Fruit fly (Drosophila melanogaster) whole organism, embryonic: Measurements from ENCODE around the gene CG9444.

ENCODE experiments used
- ATbp ChIP-seq: fragments of 200-800 bp; sonication (Bioruptor generic); optimal IDR thresholded peaks from 2 replicates; lab custom pipeline; 2017; ENCODE audit warnings: missing biosample characterization, mild to moderate bottlenecking, missing genetic modification characterization, missing genetic modification reagents
- Bteb2 ChIP-seq: fragments of 200-800 bp; sonication (Bioruptor generic); optimal IDR thresholded peaks from 2 replicates; lab custom pipeline; 2016; ENCODE audit warnings: missing biosample characterization, missing genetic modification characterization
- CG10274 ChIP-seq: fragments of 200-800 bp; sonication (Bioruptor generic); optimal IDR thresholded peaks from 3 replicates; lab custom pipeline; 2017; ENCODE audit warnings: missing biosample characterization, mild to moderate bottlenecking, missing genetic modification characterization
- CG11456 ChIP-seq: fragments of 200-800 bp; sonication (Bioruptor generic); IDR thresholded peaks from 3 replicates; pipeline ENCODE4 v1.3.6; 2022; ENCODE audit warnings: missing biosample characterization, missing genetic modification characterization
- CG12071 ChIP-seq: fragments of 200-800 bp; sonication (Bioruptor generic); optimal IDR thresholded peaks from 3 replicates; lab custom pipeline; 2018; ENCODE audit warnings: missing biosample characterization, mild to moderate bottlenecking, missing genetic modification characterization
- CG12744 ChIP-seq: fragments of 200-800 bp; sonication (Bioruptor generic); optimal IDR thresholded peaks from 2 replicates; lab custom pipeline; 2016; ENCODE audit warnings: missing biosample characterization, missing genetic modification characterization
- CG13287 ChIP-seq: fragments of 200-800 bp; sonication (Bioruptor generic); IDR thresholded peaks from 2 replicates; pipeline ENCODE4 v1.3.6; 2022; ENCODE audit warnings: missing biosample characterization, missing genetic modification characterization; ENCODE audit not compliant: partially characterized antibody
- CG13296 ChIP-seq: fragments of 200-800 bp; sonication (Bioruptor generic); optimal IDR thresholded peaks from 3 replicates; lab custom pipeline; 2018; ENCODE audit warnings: missing biosample characterization, mild to moderate bottlenecking, missing genetic modification characterization
- CG18599 ChIP-seq: fragments of 200-800 bp; sonication (Bioruptor generic); optimal IDR thresholded peaks from 3 replicates; lab custom pipeline; 2017; ENCODE audit warnings: missing biosample characterization, missing genetic modification characterization, mild to moderate bottlenecking, moderate library complexity, missing genetic modification reagents
- CG18764 ChIP-seq: fragments of 200-800 bp; sonication (Bioruptor generic); optimal IDR thresholded peaks from 3 replicates; lab custom pipeline; 2016; ENCODE audit warnings: missing biosample characterization, missing genetic modification characterization
- CG2116 ChIP-seq: fragments of 200-800 bp; sonication (Bioruptor generic); optimal IDR thresholded peaks from 3 replicates; lab custom pipeline; 2018; ENCODE audit warnings: missing biosample characterization, mild to moderate bottlenecking, missing genetic modification characterization
- CG2889 ChIP-seq: fragments of 200-800 bp; sonication (Bioruptor generic); IDR thresholded peaks from 3 replicates; pipeline ENCODE4 v1.3.6; 2022; ENCODE audit warnings: missing biosample characterization, missing genetic modification characterization
- CG30020 ChIP-seq: fragments of 200-800 bp; optimal IDR thresholded peaks from 2 replicates; lab custom pipeline; 2019; ENCODE audit warnings: missing biosample characterization, mild to moderate bottlenecking, missing genetic modification characterization, moderate library complexity
- CG3065 ChIP-seq: fragments of 200-800 bp; sonication (Bioruptor generic); optimal IDR thresholded peaks from 2 replicates; lab custom pipeline; 2016; ENCODE audit warnings: missing biosample characterization, missing genetic modification characterization
- CG3163 ChIP-seq: fragments of 200-800 bp; sonication (Bioruptor generic); optimal IDR thresholded peaks from 3 replicates; lab custom pipeline; 2016; ENCODE audit warnings: missing biosample characterization, missing genetic modification characterization
- CG43689 ChIP-seq: fragments of 200-800 bp; sonication (Bioruptor generic); IDR thresholded peaks from 2 replicates; pipeline ENCODE4 v1.3.6; 2022; ENCODE audit warnings: missing biosample characterization, missing genetic modification characterization
- CG4617 ChIP-seq: fragments of 200-800 bp; sonication (Bioruptor generic); optimal IDR thresholded peaks from 3 replicates; lab custom pipeline; 2016; ENCODE audit warnings: missing biosample characterization, missing genetic modification characterization, borderline replicate concordance
- CG6254 ChIP-seq: fragments of 200-800 bp; sonication (Bioruptor generic); optimal IDR thresholded peaks from 3 replicates; lab custom pipeline; 2017; ENCODE audit warnings: mild to moderate bottlenecking, missing biosample characterization, missing genetic modification reagents, missing genetic modification characterization
- CG6791 ChIP-seq: fragments of 200-800 bp; sonication (Bioruptor generic); IDR thresholded peaks from 3 replicates; pipeline ENCODE4 v1.3.6; 2022; ENCODE audit warnings: missing biosample characterization, missing genetic modification characterization; ENCODE audit not compliant: partially characterized antibody
- CG8281 ChIP-seq: fragments of 200-800 bp; sonication (Bioruptor generic); optimal IDR thresholded peaks from 2 replicates; lab custom pipeline; 2018; ENCODE audit warnings: missing biosample characterization, mild to moderate bottlenecking, missing genetic modification characterization, moderate library complexity
- CG9876 ChIP-seq: fragments of 200-800 bp; sonication (Bioruptor generic); optimal IDR thresholded peaks from 2 replicates; lab custom pipeline; 2016; ENCODE audit warnings: missing biosample characterization, missing genetic modification characterization
- D19B ChIP-seq: fragments of 200-800 bp; sonication (Bioruptor generic); optimal IDR thresholded peaks from 2 replicates; lab custom pipeline; 2017; ENCODE audit warnings: missing biosample characterization, mild to moderate bottlenecking, missing genetic modification characterization
- Deaf1 ChIP-seq: fragments of 200-800 bp; optimal IDR thresholded peaks from 3 replicates; lab custom pipeline; 2019; ENCODE audit warnings: missing biosample characterization, mild to moderate bottlenecking, missing genetic modification characterization, moderate library complexity
- Doc3 ChIP-seq: fragments of 200-800 bp; sonication (Bioruptor generic); IDR thresholded peaks from 3 replicates; pipeline ENCODE4 v1.3.6; 2022; ENCODE audit warnings: missing biosample characterization, missing genetic modification characterization; ENCODE audit not compliant: partially characterized antibody
- Mad ChIP-seq: fragments of 200-800 bp; sonication (Bioruptor generic); optimal IDR thresholded peaks from 2 replicates; lab custom pipeline; 2016; ENCODE audit warnings: missing biosample characterization, missing genetic modification characterization
- Nf-YC ChIP-seq: fragments of 200-800 bp; optimal IDR thresholded peaks from 3 replicates; lab custom pipeline; 2019; ENCODE audit warnings: missing biosample characterization, mild to moderate bottlenecking, missing genetic modification characterization, moderate library complexity
- Rfx ChIP-seq: fragments of 200-800 bp; sonication (Bioruptor generic); IDR thresholded peaks from 2 replicates; pipeline ENCODE4 v1.3.6; 2022; ENCODE audit warnings: missing biosample characterization, missing genetic modification characterization
- Sox100B ChIP-seq: fragments of 200-800 bp; sonication (Bioruptor generic); optimal IDR thresholded peaks from 3 replicates; lab custom pipeline; 2018; ENCODE audit warnings: missing biosample characterization, mild to moderate bottlenecking, missing genetic modification characterization
- Spps ChIP-seq: fragments of 200-800 bp; sonication (Bioruptor generic); optimal IDR thresholded peaks from 2 replicates; lab custom pipeline; 2018; ENCODE audit warnings: missing biosample characterization, mild to moderate bottlenecking, missing genetic modification characterization
- Stat92E ChIP-seq, 3 experiments: fragments of >200 bp in 2 of 3; fragments of 200-800 bp in 1 of 3; sonication (Bioruptor generic) in 1 of 3; optimal IDR thresholded peaks; 2 replicates each; lab custom pipeline; 2017 to 2019; ENCODE audit warnings: missing biosample characterization in 3 of 3, missing genetic modification characterization in 3 of 3, mild to moderate bottlenecking in 1 of 3, moderate library complexity in 1 of 3
- TFAM ChIP-seq: fragments of 200-800 bp; sonication (Bioruptor generic); optimal IDR thresholded peaks from 2 replicates; lab custom pipeline; 2017; ENCODE audit warnings: missing biosample characterization, missing genetic modification characterization, inconsistent platforms
- amos ChIP-seq: fragments of 200-800 bp; sonication (Bioruptor generic); IDR thresholded peaks from 2 replicates; pipeline ENCODE4 v1.3.6; 2022; ENCODE audit warnings: missing biosample characterization, missing genetic modification characterization; ENCODE audit not compliant: partially characterized antibody
- az2 ChIP-seq: fragments of 200-800 bp; sonication (Bioruptor generic); optimal IDR thresholded peaks from 3 replicates; lab custom pipeline; 2016; ENCODE audit warnings: missing biosample characterization, missing genetic modification characterization
- bbx ChIP-seq: fragments of 200-800 bp; sonication (Bioruptor generic); IDR thresholded peaks from 2 replicates; pipeline ENCODE4 v1.3.6; 2022; ENCODE audit warnings: missing biosample characterization, missing genetic modification characterization; ENCODE audit not compliant: partially characterized antibody
- bowl ChIP-seq: fragments of 200-800 bp; sonication (Bioruptor generic); IDR thresholded peaks from 2 replicates; pipeline ENCODE4 v1.3.6; 2022; ENCODE audit warnings: missing biosample characterization, missing genetic modification characterization
- btn ChIP-seq: fragments of 200-800 bp; sonication (Bioruptor generic); optimal IDR thresholded peaks from 2 replicates; lab custom pipeline; 2016; ENCODE audit warnings: missing biosample characterization, missing genetic modification characterization
- dan ChIP-seq: fragments of 200-800 bp; sonication (Bioruptor generic); IDR thresholded peaks from 2 replicates; pipeline ENCODE4 v1.3.6; 2022; ENCODE audit warnings: missing biosample characterization, missing genetic modification characterization
- ems ChIP-seq: fragments of 200-800 bp; sonication (Bioruptor generic); optimal IDR thresholded peaks from 3 replicates; lab custom pipeline; 2016; ENCODE audit warnings: missing biosample characterization, missing genetic modification characterization
- gem ChIP-seq: fragments of 200-800 bp; sonication (Bioruptor generic); optimal IDR thresholded peaks from 2 replicates; lab custom pipeline; 2019; ENCODE audit warnings: missing biosample characterization, mild to moderate bottlenecking, missing genetic modification characterization, moderate library complexity
- jing ChIP-seq: fragments of 200-800 bp; sonication (Bioruptor generic); optimal IDR thresholded peaks from 2 replicates; lab custom pipeline; 2018; ENCODE audit warnings: missing biosample characterization, mild to moderate bottlenecking, missing genetic modification characterization
- prd ChIP-seq, 3 experiments: fragments of >200 bp in 2 of 3; fragments of 200-800 bp in 1 of 3; sonication (Bioruptor generic) in 1 of 3; optimal IDR thresholded peaks in 2 of 3; IDR thresholded peaks in 1 of 3; 2 replicates in 2 of 3; 3 replicates in 1 of 3; pipeline versions ENCODE4 v1.3.6 to Lab custom; 2017 to 2022; ENCODE audit warnings: missing biosample characterization in 1 of 3, missing genetic modification characterization in 1 of 3
- pzg ChIP-seq: fragments of 200-800 bp; sonication (Bioruptor generic); optimal IDR thresholded peaks from 3 replicates; lab custom pipeline; 2018; ENCODE audit warnings: missing biosample characterization, mild to moderate bottlenecking, missing genetic modification characterization, moderate library complexity
- repo ChIP-seq: fragments of 200-800 bp; sonication (Bioruptor generic); optimal IDR thresholded peaks from 2 replicates; lab custom pipeline; 2016; ENCODE audit warnings: missing biosample characterization, missing genetic modification characterization
- sc ChIP-seq, 3 experiments: fragments of >200 bp in 2 of 3; fragments of 200-800 bp in 1 of 3; sonication (Bioruptor generic) in 1 of 3; optimal IDR thresholded peaks; 2 replicates in 2 of 3; 3 replicates in 1 of 3; lab custom pipeline; 2017; ENCODE audit warnings: mild to moderate bottlenecking in 1 of 3, missing biosample characterization in 1 of 3, missing genetic modification characterization in 1 of 3, missing genetic modification reagents in 1 of 3
- seq ChIP-seq: fragments of 200-800 bp; sonication (Bioruptor generic); IDR thresholded peaks from 2 replicates; pipeline ENCODE4 v1.3.6; 2022; ENCODE audit warnings: missing biosample characterization, missing genetic modification characterization
- tna ChIP-seq: fragments of 200-800 bp; sonication (Bioruptor generic); IDR thresholded peaks from 2 replicates; pipeline ENCODE4 v1.3.6; 2022; ENCODE audit warnings: missing biosample characterization, missing genetic modification characterization; ENCODE audit not compliant: partially characterized antibody
- toy ChIP-seq: fragments of 200-800 bp; sonication (Bioruptor generic); IDR thresholded peaks from 2 replicates; pipeline ENCODE4 v1.3.6; 2022; ENCODE audit warnings: missing biosample characterization, missing genetic modification characterization
- vnd ChIP-seq: fragments of 200-800 bp; sonication (Bioruptor generic); IDR thresholded peaks from 3 replicates; pipeline ENCODE4 v1.3.6; 2022; ENCODE audit warnings: missing biosample characterization, missing genetic modification characterization; ENCODE audit not compliant: partially characterized antibody
- wor ChIP-seq: fragments of 200-800 bp; sonication (Bioruptor generic); IDR thresholded peaks from 2 replicates; pipeline ENCODE4 v1.3.6; 2022; ENCODE audit warnings: missing biosample characterization, missing genetic modification characterization

CG9444 gene

dm6 chr3R:9702567-9702966 is 18.5 kb upstream of the CG9444 start (continued):
- TF ChIP-seq CG6254 (GFP tag; lab: Kevin White, UChicago) (peak; percentile 85), wor (GFP tag; lab: Robert Waterston, UW) (no peak), gem (tag; lab: Kevin White, UChicago) (peak; percentile 94), seq (GFP tag; lab: Robert Waterston, UW) (no peak), Spps (peak; percentile 61), Bteb2 (peak; percentile 81), Doc3 (GFP tag; lab: Robert Waterston, UW) (no peak), az2 (peak; percentile 89), CG8281 (tag; lab: Kevin White, UChicago) (peak; percentile 78), tna (GFP tag; lab: Robert Waterston, UW) (no peak), D19B (GFP tag; lab: Kevin White, UChicago) (peak; percentile 79), CG43689 (GFP tag; lab: Robert Waterston, UW) (no peak), TFAM (GFP tag; lab: Kevin White, UChicago) (peak; percentile 37), CG13287 (GFP tag; lab: Robert Waterston, UW) (no peak), btn (peak; percentile 46), Rfx (GFP tag; lab: Robert Waterston, UW) (no peak), CG30020 (tag; lab: Kevin White, UChicago) (peak; percentile 17), jing (GFP tag; lab: Kevin White, UChicago) (peak; percentile 83), bbx (GFP tag; lab: Robert Waterston, UW) (no peak), dan (GFP tag; lab: Robert Waterston, UW) (no peak), prd (optimal IDR thresholded peaks at IDR 0.05; lab: Kevin White, UChicago) (no peak), prd (GFP tag; IDR thresholded peaks at IDR 0.05; lab: Robert Waterston, UW) (no peak), Stat92E (GFP tag; optimal IDR thresholded peaks at IDR 0.05; lab: Kevin White, UChicago) (peak in 1 of 3 experiments; percentile 49), vnd (no peak), CG10274 (GFP tag; lab: Kevin White, UChicago) (peak; percentile 80), CG3163 (GFP tag; lab: Kevin White, UChicago) (peak; percentile 31), CG3065 (peak; percentile 69), toy (GFP tag; lab: Robert Waterston, UW) (no peak), Deaf1 (peak; percentile 67), ems (peak; percentile 85), CG2889 (GFP tag; lab: Robert Waterston, UW) (no peak), CG9876 (GFP tag; lab: Kevin White, UChicago) (peak; percentile 38), bowl (no peak), CG18764 (peak; percentile 86), repo (GFP tag; lab: Kevin White, UChicago) (peak; percentile 55), Sox100B (GFP tag; lab: Kevin White, UChicago) (peak; percentile 86), ATbp (GFP tag; lab: Kevin White, UChicago) (peak; percentile 89), CG12744 (GFP tag; lab: Kevin White, UChicago) (peak; percentile 87), CG2116 (peak; percentile 66), CG12071 (GFP tag; lab: Kevin White, UChicago) (peak; percentile 93), CG18599 (GFP tag; lab: Kevin White, UChicago) (peak; percentile 92), CG6791 (GFP tag; lab: Robert Waterston, UW) (no peak), CG11456 (no peak), sc (optimal IDR thresholded peaks at IDR 0.05; lab: Kevin White, UChicago) (no peak), sc (GFP tag; optimal IDR thresholded peaks at IDR 0.05; lab: Kevin White, UChicago) (peak; percentile 79), CG4617 (GFP tag; lab: Kevin White, UChicago) (peak; percentile 51), amos (GFP tag; lab: Robert Waterston, UW) (no peak), Nf-YC (tag; lab: Kevin White, UChicago) (peak; percentile 27), pzg (GFP tag; lab: Kevin White, UChicago) (peak; percentile 6), CG13296 (peak; percentile 87), Mad (GFP tag; lab: Kevin White, UChicago) (peak; percentile 85)
